Worm (Caenorhabditis elegans) whole organism, late embryonic: ENCODE results near the gene ghi-1.

Experiments
- K09A11.1 ChIP-seq: sonication (generic microtip); optimal IDR thresholded peaks from 2 replicates; lab custom pipeline; 2017; ENCODE audit warnings: antibody characterized with exemption, mild to moderate bottlenecking, missing genetic modification characterization, missing compliant biosample characterization; ENCODE audit not compliant: insufficient read depth
- ref-2 ChIP-seq: sonication (generic microtip); optimal IDR thresholded peaks from 2 replicates; lab custom pipeline; 2016; ENCODE audit warnings: missing genetic modification characterization, missing compliant biosample characterization
- syd-9 ChIP-seq: sonication (generic microtip); optimal IDR thresholded peaks from 2 replicates; lab custom pipeline; 2016; ENCODE audit warnings: mild to moderate bottlenecking, missing genetic modification characterization, moderate library complexity, missing compliant biosample characterization

ce11 chrII:11617715-11618114 is 28.8 kb upstream of the ghi-1 start:
- no peak for TF ChIP-seq syd-9 (tag; lab: Kevin White, UChicago)
- no peak for TF ChIP-seq ref-2
- TF ChIP-seq K09A11.1 (tag; lab: Kevin White, UChicago), result no peak
